Fruit fly (Drosophila melanogaster) whole organism, embryonic: ENCODE measurements around the gene CG6659.

Source experiments
- Abd-B ChIP-seq: fragments of 200-800 bp; sonication (Bioruptor generic); optimal IDR thresholded peaks from 2 replicates; lab custom pipeline; 2018; ENCODE audit warnings: missing biosample characterization, mild to moderate bottlenecking, missing genetic modification characterization, moderate library complexity
- Aef1 ChIP-seq: fragments of 200-800 bp; sonication (Bioruptor generic); IDR thresholded peaks from 3 replicates; pipeline ENCODE4 v1.3.6; 2022; ENCODE audit warnings: missing biosample characterization, missing genetic modification characterization
- Asciz ChIP-seq: fragments of 200-800 bp; sonication (Bioruptor generic); optimal IDR thresholded peaks from 2 replicates; lab custom pipeline; 2017; ENCODE audit warnings: missing biosample characterization, mild to moderate bottlenecking, missing genetic modification characterization, missing genetic modification reagents
- Bdp1 ChIP-seq: fragments of 200-800 bp; sonication (Bioruptor generic); optimal IDR thresholded peaks from 3 replicates; lab custom pipeline; 2016; ENCODE audit warnings: missing biosample characterization, missing genetic modification characterization
- CG10321 ChIP-seq: fragments of 200-800 bp; sonication (Bioruptor generic); IDR thresholded peaks from 2 replicates; pipeline ENCODE4 v1.3.6; 2022; ENCODE audit warnings: missing biosample characterization, missing genetic modification characterization
- CG10431 ChIP-seq: fragments of 200-800 bp; sonication (Bioruptor generic); optimal IDR thresholded peaks from 3 replicates; lab custom pipeline; 2018; ENCODE audit warnings: missing biosample characterization, mild to moderate bottlenecking, missing genetic modification characterization
- CG10565 ChIP-seq: fragments of 200-800 bp; sonication (Bioruptor generic); optimal IDR thresholded peaks from 3 replicates; lab custom pipeline; 2016; ENCODE audit warnings: missing biosample characterization, mild to moderate bottlenecking, missing genetic modification characterization
- CG13775 ChIP-seq: fragments of 200-800 bp; sonication (Bioruptor generic); optimal IDR thresholded peaks from 3 replicates; lab custom pipeline; 2017; ENCODE audit warnings: missing biosample characterization, mild to moderate bottlenecking, missing genetic modification characterization
- CG14860 ChIP-seq: fragments of 200-800 bp; sonication (Bioruptor generic); IDR thresholded peaks from 3 replicates; pipeline ENCODE4 v1.3.6; 2022; ENCODE audit warnings: missing biosample characterization, missing genetic modification characterization; ENCODE audit not compliant: partially characterized antibody
- CG1792 ChIP-seq: fragments of 200-800 bp; sonication (Bioruptor generic); optimal IDR thresholded peaks from 2 replicates; lab custom pipeline; 2016; ENCODE audit warnings: missing biosample characterization, missing genetic modification characterization
- CG2199 ChIP-seq: fragments of 200-800 bp; sonication (Bioruptor generic); IDR thresholded peaks from 3 replicates; pipeline ENCODE4 v1.3.6; 2022; ENCODE audit warnings: missing biosample characterization, missing genetic modification characterization
- CG31224 ChIP-seq: fragments of 200-800 bp; sonication (Bioruptor generic); IDR thresholded peaks from 2 replicates; pipeline ENCODE4 v1.3.6; 2022; ENCODE audit warnings: missing biosample characterization, missing genetic modification characterization
- CG31365 ChIP-seq: fragments of 200-800 bp; sonication (Bioruptor generic); optimal IDR thresholded peaks from 2 replicates; lab custom pipeline; 2018; ENCODE audit warnings: missing biosample characterization, mild to moderate bottlenecking, missing genetic modification characterization
- CG42726 ChIP-seq: fragments of 200-800 bp; sonication (Bioruptor generic); IDR thresholded peaks from 2 replicates; pipeline ENCODE4 v1.3.6; 2022; ENCODE audit warnings: missing biosample characterization, missing genetic modification characterization; ENCODE audit not compliant: partially characterized antibody
- CG4328 ChIP-seq: fragments of 200-800 bp; sonication (Bioruptor generic); optimal IDR thresholded peaks from 3 replicates; lab custom pipeline; 2017; ENCODE audit warnings: missing biosample characterization, missing genetic modification reagents, missing genetic modification characterization
- CG4820 ChIP-seq: fragments of 200-800 bp; sonication (Bioruptor generic); optimal IDR thresholded peaks from 3 replicates; lab custom pipeline; 2016; ENCODE audit warnings: missing biosample characterization, missing genetic modification characterization
- CG6689 ChIP-seq: fragments of 200-800 bp; sonication (Bioruptor generic); IDR thresholded peaks from 2 replicates; pipeline ENCODE4 v1.3.6; 2022; ENCODE audit warnings: missing biosample characterization, missing genetic modification characterization
- CG6791 ChIP-seq: fragments of 200-800 bp; sonication (Bioruptor generic); IDR thresholded peaks from 3 replicates; pipeline ENCODE4 v1.3.6; 2022; ENCODE audit warnings: missing biosample characterization, missing genetic modification characterization; ENCODE audit not compliant: partially characterized antibody
- CG9609 ChIP-seq: fragments of 200-800 bp; sonication (Bioruptor generic); optimal IDR thresholded peaks from 3 replicates; lab custom pipeline; 2016; ENCODE audit warnings: missing biosample characterization, missing genetic modification characterization
- Dfd ChIP-seq, 2 experiments: fragments of >200 bp; optimal IDR thresholded peaks; 2 replicates each; lab custom pipeline; 2017; ENCODE audit warnings: missing biosample characterization in 2 of 2, missing genetic modification characterization in 2 of 2
- Dll ChIP-seq: fragments of 200-800 bp; sonication (Bioruptor generic); IDR thresholded peaks from 4 replicates; pipeline ENCODE4 v1.3.6; 2022; ENCODE audit warnings: missing biosample characterization, missing genetic modification characterization; ENCODE audit not compliant: partially characterized antibody
- Dref ChIP-seq: fragments of 200-800 bp; sonication (Bioruptor generic); IDR thresholded peaks from 2 replicates; pipeline ENCODE4 v1.3.6; 2022; ENCODE audit warnings: missing biosample characterization, missing genetic modification characterization
- Gsc ChIP-seq: fragments of 200-800 bp; sonication (Bioruptor generic); IDR thresholded peaks from 2 replicates; pipeline ENCODE4 v1.3.6; 2022; ENCODE audit warnings: missing biosample characterization, missing genetic modification characterization
- HLH4C ChIP-seq: fragments of 200-800 bp; sonication (Bioruptor generic); IDR thresholded peaks from 3 replicates; pipeline ENCODE4 v1.3.6; 2022; ENCODE audit warnings: missing biosample characterization, missing genetic modification characterization; ENCODE audit not compliant: partially characterized antibody
- HLHmδ ChIP-seq: fragments of 200-800 bp; sonication (Bioruptor generic); optimal IDR thresholded peaks from 2 replicates; lab custom pipeline; 2018; ENCODE audit warnings: missing biosample characterization, mild to moderate bottlenecking, missing genetic modification characterization, moderate library complexity
- Lpt ChIP-seq: fragments of >200 bp; optimal IDR thresholded peaks from 2 replicates; lab custom pipeline; 2018; ENCODE audit warnings: missing biosample characterization, missing genetic modification characterization
- Med ChIP-seq: fragments of 200-800 bp; sonication (Bioruptor generic); peaks from one replicate; lab custom pipeline; 2016; ENCODE audit warnings: missing biosample characterization, missing genetic modification characterization, mild to moderate bottlenecking, inconsistent platforms, moderate library complexity
- NC2α ChIP-seq: fragments of 200-800 bp; sonication (Bioruptor generic); optimal IDR thresholded peaks from 2 replicates; lab custom pipeline; 2016; ENCODE audit warnings: missing biosample characterization, missing genetic modification characterization
- Scr ChIP-seq: fragments of 200-800 bp; sonication (Bioruptor generic); IDR thresholded peaks from 2 replicates; pipeline ENCODE4 v1.3.6; 2022; ENCODE audit warnings: missing biosample characterization, missing genetic modification characterization; ENCODE audit not compliant: partially characterized antibody
- Sin3A ChIP-seq: fragments of >200 bp; optimal IDR thresholded peaks from 2 replicates; lab custom pipeline; 2018
- Sox100B ChIP-seq: fragments of 200-800 bp; sonication (Bioruptor generic); optimal IDR thresholded peaks from 3 replicates; lab custom pipeline; 2018; ENCODE audit warnings: missing biosample characterization, mild to moderate bottlenecking, missing genetic modification characterization
- ash1 ChIP-seq: fragments of 200-800 bp; sonication (Bioruptor generic); optimal IDR thresholded peaks from 2 replicates; lab custom pipeline; 2018; ENCODE audit warnings: missing biosample characterization, mild to moderate bottlenecking, missing genetic modification characterization
- bbx ChIP-seq: fragments of 200-800 bp; sonication (Bioruptor generic); IDR thresholded peaks from 2 replicates; pipeline ENCODE4 v1.3.6; 2022; ENCODE audit warnings: missing biosample characterization, missing genetic modification characterization; ENCODE audit not compliant: partially characterized antibody
- cad ChIP-seq: fragments of >200 bp; optimal IDR thresholded peaks from 2 replicates; lab custom pipeline; 2017; ENCODE audit warnings: missing biosample characterization, missing genetic modification characterization
- crol ChIP-seq: fragments of 200-800 bp; sonication (Bioruptor generic); IDR thresholded peaks from 2 replicates; pipeline ENCODE4 v1.3.6; 2022; ENCODE audit warnings: missing biosample characterization, missing genetic modification characterization
- dimm ChIP-seq: fragments of 200-800 bp; sonication (Bioruptor generic); IDR thresholded peaks from 2 replicates; pipeline ENCODE4 v1.3.6; 2022; ENCODE audit warnings: missing biosample characterization, missing genetic modification characterization
- en ChIP-seq: fragments of 200-800 bp; sonication (Bioruptor generic); optimal IDR thresholded peaks from 2 replicates; lab custom pipeline; 2016; ENCODE audit warnings: missing biosample characterization, missing genetic modification characterization
- gem ChIP-seq: fragments of 200-800 bp; sonication (Bioruptor generic); optimal IDR thresholded peaks from 2 replicates; lab custom pipeline; 2019; ENCODE audit warnings: missing biosample characterization, mild to moderate bottlenecking, missing genetic modification characterization, moderate library complexity
- h ChIP-seq: fragments of >200 bp; optimal IDR thresholded peaks from 2 replicates; lab custom pipeline; 2017
- hkb ChIP-seq, 2 experiments: fragments of 200-800 bp in 1 of 2; fragments of >200 bp in 1 of 2; sonication (Bioruptor generic) in 1 of 2; IDR thresholded peaks in 1 of 2; optimal IDR thresholded peaks in 1 of 2; 2 replicates each; pipeline versions ENCODE4 v1.3.6 to Lab custom; 2017 to 2022; ENCODE audit warnings: missing biosample characterization in 1 of 2, missing genetic modification characterization in 1 of 2
- lab ChIP-seq: fragments of 200-800 bp; sonication (Bioruptor generic); optimal IDR thresholded peaks from 3 replicates; lab custom pipeline; 2017; ENCODE audit warnings: missing biosample characterization, missing genetic modification characterization, mild to moderate bottlenecking, moderate library complexity, missing genetic modification reagents
- lmd ChIP-seq: fragments of 200-800 bp; sonication (Bioruptor generic); IDR thresholded peaks from 2 replicates; pipeline ENCODE4 v1.3.6; 2022; ENCODE audit warnings: missing biosample characterization, missing genetic modification characterization
- oc ChIP-seq: fragments of 200-800 bp; sonication (Bioruptor generic); optimal IDR thresholded peaks from 2 replicates; lab custom pipeline; 2018; ENCODE audit warnings: missing biosample characterization, mild to moderate bottlenecking, missing genetic modification characterization, moderate library complexity
- p53 ChIP-seq: fragments of 200-800 bp; sonication (Bioruptor generic); optimal IDR thresholded peaks from 2 replicates; lab custom pipeline; 2016; ENCODE audit warnings: missing biosample characterization, missing genetic modification characterization
- pan ChIP-seq, 4 experiments: fragments of >200 bp in 3 of 4; fragments of 200-800 bp in 1 of 4; sonication (Bioruptor generic) in 1 of 4; optimal IDR thresholded peaks in 3 of 4; IDR thresholded peaks in 1 of 4; 2 replicates each; pipeline versions ENCODE4 v1.3.6 to Lab custom; 2017 to 2022; ENCODE audit warnings: missing biosample characterization in 2 of 4, missing genetic modification characterization in 2 of 4, mixed read lengths in 1 of 4
- ranshi ChIP-seq: fragments of 200-800 bp; sonication (Bioruptor generic); IDR thresholded peaks from 2 replicates; pipeline ENCODE4 v1.3.6; 2022; ENCODE audit warnings: missing biosample characterization, missing genetic modification characterization
- schlank ChIP-seq: fragments of 200-800 bp; sonication (Bioruptor generic); optimal IDR thresholded peaks from 2 replicates; lab custom pipeline; 2018; ENCODE audit warnings: missing biosample characterization, mild to moderate bottlenecking, missing genetic modification characterization
- so ChIP-seq: fragments of 200-800 bp; sonication (Bioruptor generic); IDR thresholded peaks from 3 replicates; pipeline ENCODE4 v1.3.6; 2022; ENCODE audit warnings: missing biosample characterization, missing genetic modification characterization
- ttk ChIP-seq: fragments of 200-800 bp; sonication (Bioruptor generic); IDR thresholded peaks from 2 replicates; pipeline ENCODE4 v2.1.2; 2022; ENCODE audit warnings: missing biosample characterization, missing genetic modification characterization
- unpg ChIP-seq: fragments of 200-800 bp; sonication (Bioruptor generic); optimal IDR thresholded peaks from 3 replicates; lab custom pipeline; 2018; ENCODE audit warnings: missing biosample characterization, mild to moderate bottlenecking, missing genetic modification characterization, moderate library complexity
- zfh2 ChIP-seq: fragments of 200-800 bp; sonication (Bioruptor generic); optimal IDR thresholded peaks from 2 replicates; lab custom pipeline; 2016; ENCODE audit warnings: missing biosample characterization, missing genetic modification characterization

CG6659 gene

DNA sequence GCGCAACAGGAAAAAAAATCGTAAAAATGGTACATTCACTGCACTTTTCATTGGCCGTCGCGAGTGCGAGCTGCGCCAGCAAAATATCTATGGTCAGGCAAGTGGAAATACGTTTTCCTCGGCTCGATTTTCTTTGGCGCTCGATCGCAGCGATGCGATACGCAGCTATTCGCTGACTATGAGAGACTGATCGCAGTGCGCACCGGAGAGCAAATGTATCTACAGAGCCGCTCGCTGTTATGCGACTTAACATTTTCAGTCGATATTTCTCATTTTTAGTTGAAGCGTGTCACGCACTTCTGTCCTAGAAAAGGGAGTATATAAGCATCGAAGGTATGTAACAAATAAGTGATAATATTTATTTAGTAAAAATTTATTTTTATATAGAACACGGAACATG, 22.4 kb downstream of the CG6659 start, which contains the start of gene wgn (continued):
- no peak for TF ChIP-seq CG13775 (GFP tag; lab: Kevin White, UChicago)
- TF ChIP-seq Bdp1 (GFP tag; lab: Kevin White, UChicago) = no peak
- no peak for TF ChIP-seq CG10431
- no peak for TF ChIP-seq Sox100B (GFP tag; lab: Kevin White, UChicago)
- TF ChIP-seq hkb (optimal IDR thresholded peaks at IDR 0.05; lab: Kevin White, UChicago) = no peak
- TF ChIP-seq hkb (GFP tag; IDR thresholded peaks at IDR 0.05; lab: Robert Waterston, UW) = 0 out of 2 replicates have a peak, but pooled peaks have one; percentile 8
- no peak for TF ChIP-seq oc
- TF ChIP-seq dimm (GFP tag; lab: Robert Waterston, UW) = no peak
- TF ChIP-seq Abd-B (GFP tag; lab: Kevin White, UChicago) = no peak
- TF ChIP-seq CG31224 (GFP tag; lab: Robert Waterston, UW) = no peak
- no peak for TF ChIP-seq h
- no peak for TF ChIP-seq gem (tag; lab: Kevin White, UChicago)
- no peak for TF ChIP-seq CG10565 (GFP tag; lab: Kevin White, UChicago)
- peak; percentile 46; the same call in 1 of the 2 replicates for TF ChIP-seq CG42726 (GFP tag; lab: Robert Waterston, UW)
- TF ChIP-seq Gsc (GFP tag; lab: Robert Waterston, UW) = no peak
- TF ChIP-seq so (GFP tag; lab: Robert Waterston, UW) = 0 out of 3 replicates have a peak, but pooled peaks have one; percentile 10
- no peak for TF ChIP-seq CG31365 (tag; lab: Kevin White, UChicago)
- peak; percentile 14 for TF ChIP-seq HLHmδ (GFP tag; lab: Kevin White, UChicago)
- TF ChIP-seq HLH4C (GFP tag; lab: Robert Waterston, UW) = peak; percentile 74; the same call in 2 of the 3 replicates
- TF ChIP-seq schlank (tag; lab: Kevin White, UChicago) = no peak
- peak; percentile 36 for TF ChIP-seq lab
- no peak for TF ChIP-seq p53 (GFP tag; lab: Kevin White, UChicago)
- TF ChIP-seq bbx (GFP tag; lab: Robert Waterston, UW) = peak; percentile 92
- no peak for TF ChIP-seq lmd (GFP tag; lab: Robert Waterston, UW)
- no peak for TF ChIP-seq NC2α (GFP tag; lab: Kevin White, UChicago)
- TF ChIP-seq Asciz (GFP tag; lab: Kevin White, UChicago) = no peak
- no peak for TF ChIP-seq CG10321 (GFP tag; lab: Robert Waterston, UW)
- TF ChIP-seq Dref = no peak
- TF ChIP-seq CG4328 (GFP tag; lab: Kevin White, UChicago) = no peak
- no peak for TF ChIP-seq ttk (GFP tag; lab: Robert Waterston, UW)
- TF ChIP-seq en (GFP tag; lab: Kevin White, UChicago) = no peak
- TF ChIP-seq Lpt = no peak
- no peak for TF ChIP-seq Sin3A
- peak; percentile 54 for TF ChIP-seq CG14860
- TF ChIP-seq crol (GFP tag; lab: Robert Waterston, UW) = no peak
- TF ChIP-seq ranshi (GFP tag; lab: Robert Waterston, UW) = no peak
- TF ChIP-seq Dfd (GFP tag; optimal IDR thresholded peaks at IDR 0.05; lab: Kevin White, UChicago) = no peak
- no peak for TF ChIP-seq CG9609
- TF ChIP-seq unpg = no peak
- TF ChIP-seq CG1792 (GFP tag; lab: Kevin White, UChicago) = no peak
- no peak for TF ChIP-seq zfh2 (GFP tag; lab: Kevin White, UChicago)
- no peak for TF ChIP-seq cad
- TF ChIP-seq Aef1 = no peak
- TF ChIP-seq Dll (GFP tag; lab: Robert Waterston, UW) = peak; percentile 97
- peak; percentile 89 for TF ChIP-seq Scr
- peak; percentile 93 for TF ChIP-seq CG2199 (GFP tag; lab: Robert Waterston, UW)
- TF ChIP-seq CG4820 (GFP tag; lab: Kevin White, UChicago) = no peak
- no peak for TF ChIP-seq ash1 (GFP tag; lab: Kevin White, UChicago)
- no peak for TF ChIP-seq CG6689 (GFP tag; lab: Robert Waterston, UW)
- peak; percentile 77 for TF ChIP-seq Med (GFP tag; lab: Kevin White, UChicago)
- peak; percentile 69 for TF ChIP-seq CG6791 (GFP tag; lab: Robert Waterston, UW)
- TF ChIP-seq pan (optimal IDR thresholded peaks at IDR 0.05; lab: Kevin White, UChicago) = no peak
- peak in 1 of 2 experiments; percentile 35 for TF ChIP-seq pan (GFP tag; optimal IDR thresholded peaks at IDR 0.05 in 1 of 2, IDR thresholded peaks at IDR 0.05 in 1 of 2)
